Fruit fly (Drosophila melanogaster) whole organism, embryonic: ENCODE measurements around the gene Gad1.
A peak's percentile ranks its signal among the peaks of the same experiment; 100 is the strongest.

Experiments used
- Awh ChIP-seq: fragments of 200-800 bp; sonication (Bioruptor generic); IDR thresholded peaks from 2 replicates; pipeline ENCODE4, ENCODE4 v1.3.6; 2022; ENCODE audit warnings: missing biosample characterization, missing genetic modification characterization
- Blimp-1 ChIP-seq: fragments of 200-800 bp; sonication (Bioruptor generic); optimal IDR thresholded peaks from 3 replicates; lab custom pipeline; 2018; ENCODE audit warnings: missing biosample characterization, missing genetic modification characterization, mild to moderate bottlenecking, moderate library complexity, missing genetic modification reagents
- CG10267 ChIP-seq: fragments of 200-800 bp; sonication (Bioruptor generic); optimal IDR thresholded peaks from 2 replicates; lab custom pipeline; 2018; ENCODE audit warnings: missing biosample characterization, mild to moderate bottlenecking, missing genetic modification characterization, moderate library complexity
- CG10431 ChIP-seq: fragments of 200-800 bp; sonication (Bioruptor generic); optimal IDR thresholded peaks from 3 replicates; lab custom pipeline; 2018; ENCODE audit warnings: missing biosample characterization, mild to moderate bottlenecking, missing genetic modification characterization
- CG10543 ChIP-seq: fragments of 200-800 bp; sonication (Bioruptor generic); optimal IDR thresholded peaks from 3 replicates; lab custom pipeline; 2017; ENCODE audit warnings: missing biosample characterization, mild to moderate bottlenecking, missing genetic modification characterization, moderate library complexity
- CG10565 ChIP-seq: fragments of 200-800 bp; sonication (Bioruptor generic); optimal IDR thresholded peaks from 3 replicates; lab custom pipeline; 2016; ENCODE audit warnings: missing biosample characterization, mild to moderate bottlenecking, missing genetic modification characterization
- CG11560 ChIP-seq: fragments of 200-800 bp; sonication (Bioruptor generic); IDR thresholded peaks from 3 replicates; pipeline ENCODE4 v1.3.6; 2022; ENCODE audit warnings: missing biosample characterization, missing genetic modification characterization
- CG13123 ChIP-seq: fragments of 200-800 bp; sonication (Bioruptor generic); optimal IDR thresholded peaks from 2 replicates; lab custom pipeline; 2016; ENCODE audit warnings: missing biosample characterization, missing genetic modification characterization
- CG13775 ChIP-seq: fragments of 200-800 bp; sonication (Bioruptor generic); optimal IDR thresholded peaks from 3 replicates; lab custom pipeline; 2017; ENCODE audit warnings: missing biosample characterization, mild to moderate bottlenecking, missing genetic modification characterization
- CG16779 ChIP-seq: fragments of 200-800 bp; sonication (Bioruptor generic); IDR thresholded peaks from 2 replicates; pipeline ENCODE4 v1.3.6; 2022; ENCODE audit warnings: missing biosample characterization, missing genetic modification characterization
- CG16815 ChIP-seq: fragments of 200-800 bp; sonication (Bioruptor generic); optimal IDR thresholded peaks from 3 replicates; lab custom pipeline; 2017; ENCODE audit warnings: missing biosample characterization, mild to moderate bottlenecking, missing genetic modification characterization
- CG2129 ChIP-seq: fragments of 200-800 bp; sonication (Bioruptor generic); IDR thresholded peaks from 2 replicates; pipeline ENCODE4 v1.3.6; 2022; ENCODE audit warnings: missing biosample characterization, missing genetic modification characterization; ENCODE audit not compliant: partially characterized antibody
- CG30020 ChIP-seq: fragments of 200-800 bp; optimal IDR thresholded peaks from 2 replicates; lab custom pipeline; 2019; ENCODE audit warnings: missing biosample characterization, mild to moderate bottlenecking, missing genetic modification characterization, moderate library complexity
- CG4328 ChIP-seq: fragments of 200-800 bp; sonication (Bioruptor generic); optimal IDR thresholded peaks from 3 replicates; lab custom pipeline; 2017; ENCODE audit warnings: missing biosample characterization, missing genetic modification reagents, missing genetic modification characterization
- CG4404 ChIP-seq: fragments of 200-800 bp; sonication (Bioruptor generic); IDR thresholded peaks from 2 replicates; pipeline ENCODE4 v1.3.6; 2022; ENCODE audit warnings: missing biosample characterization, missing genetic modification characterization
- CG7556 ChIP-seq: fragments of 200-800 bp; sonication (Bioruptor generic); optimal IDR thresholded peaks from 2 replicates; lab custom pipeline; 2017; ENCODE audit warnings: missing biosample characterization, mild to moderate bottlenecking, missing genetic modification characterization
- CG7745 ChIP-seq: fragments of 200-800 bp; sonication (Bioruptor generic); optimal IDR thresholded peaks from 2 replicates; lab custom pipeline; 2018; ENCODE audit warnings: missing biosample characterization, mild to moderate bottlenecking, missing genetic modification characterization, moderate library complexity
- D ChIP-seq, 2 experiments: fragments of 200-800 bp in 1 of 2; fragments of >200 bp in 1 of 2; sonication (Bioruptor generic) in 1 of 2; optimal IDR thresholded peaks; 2 replicates in 1 of 2; 3 replicates in 1 of 2; lab custom pipeline; 2017; ENCODE audit warnings: mild to moderate bottlenecking in 1 of 2, missing biosample characterization in 1 of 2, missing genetic modification characterization in 1 of 2, missing genetic modification reagents in 1 of 2
- Dfd ChIP-seq, 2 experiments: fragments of >200 bp; optimal IDR thresholded peaks; 2 replicates each; lab custom pipeline; 2017; ENCODE audit warnings: missing biosample characterization in 2 of 2, missing genetic modification characterization in 2 of 2
- Dp ChIP-seq: fragments of 200-800 bp; sonication (Bioruptor generic); optimal IDR thresholded peaks from 2 replicates; lab custom pipeline; 2018; ENCODE audit warnings: missing biosample characterization, mild to moderate bottlenecking, missing genetic modification characterization, moderate library complexity
- E2f1 ChIP-seq: fragments of 200-800 bp; sonication (Bioruptor generic); IDR thresholded peaks from 2 replicates; pipeline ENCODE4 v1.3.6; 2022; ENCODE audit warnings: missing biosample characterization, missing genetic modification characterization
- Mes4 ChIP-seq: fragments of 200-800 bp; sonication (Bioruptor generic); optimal IDR thresholded peaks from 2 replicates; lab custom pipeline; 2016; ENCODE audit warnings: missing biosample characterization, missing genetic modification characterization
- Nf-YA ChIP-seq: fragments of 200-800 bp; sonication (Bioruptor generic); IDR thresholded peaks from 2 replicates; pipeline ENCODE4 v1.3.6; 2022; ENCODE audit warnings: missing biosample characterization, missing genetic modification characterization
- Oaz ChIP-seq: fragments of 200-800 bp; sonication (Bioruptor generic); IDR thresholded peaks from 2 replicates; pipeline ENCODE4 v1.3.6; 2022; ENCODE audit warnings: missing biosample characterization, missing genetic modification characterization
- Opbp ChIP-seq: fragments of 200-800 bp; sonication (Bioruptor generic); IDR thresholded peaks from 3 replicates; pipeline ENCODE4 v1.3.6; 2022; ENCODE audit warnings: missing biosample characterization, missing genetic modification characterization; ENCODE audit not compliant: partially characterized antibody
- Rfx ChIP-seq: fragments of 200-800 bp; sonication (Bioruptor generic); IDR thresholded peaks from 2 replicates; pipeline ENCODE4 v1.3.6; 2022; ENCODE audit warnings: missing biosample characterization, missing genetic modification characterization
- Side ChIP-seq: fragments of 200-800 bp; sonication (Bioruptor generic); optimal IDR thresholded peaks from 2 replicates; lab custom pipeline; 2016; ENCODE audit warnings: missing biosample characterization, missing genetic modification characterization
- Sox102F ChIP-seq: fragments of 200-800 bp; sonication (Bioruptor generic); optimal IDR thresholded peaks from 2 replicates; lab custom pipeline; 2018; ENCODE audit warnings: missing biosample characterization, mild to moderate bottlenecking, missing genetic modification characterization, moderate library complexity
- Xrp1 ChIP-seq: fragments of 200-800 bp; sonication (Bioruptor generic); IDR thresholded peaks from 2 replicates; pipeline ENCODE4 v1.3.6; 2022; ENCODE audit warnings: missing biosample characterization, missing genetic modification characterization
- ac ChIP-seq: fragments of 200-800 bp; sonication (Bioruptor generic); optimal IDR thresholded peaks from 3 replicates; lab custom pipeline; 2017; ENCODE audit warnings: missing biosample characterization, mild to moderate bottlenecking, missing genetic modification characterization
- al ChIP-seq: fragments of 200-800 bp; sonication (Bioruptor generic); IDR thresholded peaks from 2 replicates; pipeline ENCODE4 v1.3.6; 2022; ENCODE audit warnings: missing biosample characterization, missing genetic modification characterization
- ash1 ChIP-seq: fragments of 200-800 bp; sonication (Bioruptor generic); optimal IDR thresholded peaks from 2 replicates; lab custom pipeline; 2018; ENCODE audit warnings: missing biosample characterization, mild to moderate bottlenecking, missing genetic modification characterization
- bowl ChIP-seq: fragments of 200-800 bp; sonication (Bioruptor generic); IDR thresholded peaks from 2 replicates; pipeline ENCODE4 v1.3.6; 2022; ENCODE audit warnings: missing biosample characterization, missing genetic modification characterization
- chif ChIP-seq, 2 experiments: fragments of 200-800 bp; sonication (Bioruptor generic); optimal IDR thresholded peaks; 3 replicates each; lab custom pipeline; 2016; ENCODE audit warnings: missing biosample characterization in 2 of 2, missing genetic modification characterization in 2 of 2
- chm ChIP-seq: fragments of 200-800 bp; sonication (Bioruptor generic); IDR thresholded peaks from 2 replicates; pipeline ENCODE4 v1.3.6; 2022; ENCODE audit warnings: missing biosample characterization, missing genetic modification characterization
- chn ChIP-seq: fragments of 200-800 bp; sonication (Bioruptor generic); optimal IDR thresholded peaks from 2 replicates; lab custom pipeline; 2016; ENCODE audit warnings: missing biosample characterization, missing genetic modification characterization
- danr ChIP-seq: fragments of 200-800 bp; sonication (Bioruptor generic); IDR thresholded peaks from 2 replicates; pipeline ENCODE4 v1.3.6; 2022; ENCODE audit warnings: missing biosample characterization, missing genetic modification characterization
- dpn ChIP-seq, 2 experiments: fragments of 200-800 bp; sonication (Bioruptor generic); optimal IDR thresholded peaks; 3 replicates each; lab custom pipeline; 2016; ENCODE audit warnings: missing biosample characterization in 2 of 2, missing genetic modification characterization in 2 of 2
- eyg ChIP-seq: fragments of 200-800 bp; sonication (Bioruptor generic); optimal IDR thresholded peaks from 3 replicates; lab custom pipeline; 2016; ENCODE audit warnings: missing biosample characterization, missing genetic modification characterization
- fd3F ChIP-seq: fragments of 200-800 bp; sonication (Bioruptor generic); optimal IDR thresholded peaks from 2 replicates; lab custom pipeline; 2018; ENCODE audit warnings: missing biosample characterization, mild to moderate bottlenecking, missing genetic modification characterization, moderate library complexity
- gfzf ChIP-seq: fragments of 200-800 bp; sonication (Bioruptor generic); optimal IDR thresholded peaks from 2 replicates; lab custom pipeline; 2016; ENCODE audit warnings: missing biosample characterization, mild to moderate bottlenecking, missing genetic modification characterization, moderate library complexity
- gsb ChIP-seq: fragments of 200-800 bp; sonication (Bioruptor generic); IDR thresholded peaks from 2 replicates; pipeline ENCODE4 v1.3.6; 2022; ENCODE audit warnings: missing biosample characterization, missing genetic modification characterization
- mld ChIP-seq: fragments of 200-800 bp; sonication (Bioruptor generic); IDR thresholded peaks from 3 replicates; pipeline ENCODE4 v1.3.6; 2022; ENCODE audit warnings: missing biosample characterization, missing genetic modification characterization; ENCODE audit not compliant: partially characterized antibody
- pho ChIP-seq: fragments of 200-800 bp; sonication (Bioruptor generic); optimal IDR thresholded peaks from 2 replicates; lab custom pipeline; 2016; ENCODE audit warnings: missing biosample characterization, missing genetic modification characterization
- psq ChIP-seq: fragments of 200-800 bp; sonication (Bioruptor generic); optimal IDR thresholded peaks from 2 replicates; lab custom pipeline; 2017; ENCODE audit warnings: missing biosample characterization, missing genetic modification characterization
- pum ChIP-seq: fragments of 200-800 bp; sonication (Bioruptor generic); optimal IDR thresholded peaks from 2 replicates; lab custom pipeline; 2016; ENCODE audit warnings: missing biosample characterization, missing genetic modification characterization
- ranshi ChIP-seq: fragments of 200-800 bp; sonication (Bioruptor generic); IDR thresholded peaks from 2 replicates; pipeline ENCODE4 v1.3.6; 2022; ENCODE audit warnings: missing biosample characterization, missing genetic modification characterization
- vfl ChIP-seq: fragments of 200-800 bp; sonication (Bioruptor generic); optimal IDR thresholded peaks from 2 replicates; lab custom pipeline; 2016; ENCODE audit warnings: missing biosample characterization, missing genetic modification characterization
- wek ChIP-seq: fragments of 200-800 bp; sonication (Bioruptor generic); optimal IDR thresholded peaks from 3 replicates; lab custom pipeline; 2018; ENCODE audit warnings: missing biosample characterization, mild to moderate bottlenecking, missing genetic modification characterization, moderate library complexity

The Gad1 gene

DNA sequence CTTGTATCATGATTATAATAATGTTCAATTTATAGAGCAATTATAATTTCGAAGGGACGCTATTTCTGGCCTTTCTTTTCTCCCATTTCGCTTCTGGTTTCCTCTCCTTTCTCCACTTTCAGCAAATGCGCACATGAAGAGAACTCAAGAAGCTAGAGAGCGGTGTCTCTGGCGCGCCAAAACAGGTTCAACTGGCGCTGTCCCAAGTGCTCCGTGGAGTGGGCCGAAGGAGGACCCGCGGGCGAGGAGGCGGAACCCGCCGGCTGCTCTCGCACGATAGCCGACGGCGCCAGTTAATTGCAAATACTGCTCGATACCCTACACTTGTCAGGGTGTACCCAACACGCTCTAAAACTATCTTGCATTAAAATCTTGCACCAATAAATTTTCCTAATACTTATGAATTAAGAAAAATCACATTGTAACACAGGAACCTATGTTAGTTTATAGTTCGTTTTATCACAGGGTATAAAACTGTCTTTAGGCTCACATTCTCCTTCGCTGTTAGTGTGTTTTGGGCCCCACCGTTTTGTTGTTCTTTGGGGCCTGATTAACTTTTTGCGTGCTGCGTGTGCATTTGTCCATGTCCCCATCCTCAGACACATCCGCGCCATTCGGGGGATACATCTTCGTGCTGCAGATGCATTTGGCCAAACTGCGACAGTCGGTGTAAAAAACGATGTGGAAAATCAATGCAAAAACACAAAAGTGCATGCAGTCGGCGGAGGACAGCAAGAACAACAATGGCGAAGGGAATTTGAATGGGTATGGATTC lies 18.1 kb downstream of the Gad1 start (continued):
- TF ChIP-seq chm (GFP tag; lab: Robert Waterston, UW): no peak
- peak; percentile 69 for TF ChIP-seq CG13123 (GFP tag; lab: Kevin White, UChicago)
- TF ChIP-seq chif (GFP tag; optimal IDR thresholded peaks at IDR 0.05; lab: Kevin White, UChicago): peak; percentile 90 to 91
- TF ChIP-seq Blimp-1: peak; percentile 76
- TF ChIP-seq Oaz (GFP tag; lab: Robert Waterston, UW): peak; percentile 90
- no peak for TF ChIP-seq Dp (GFP tag; lab: Kevin White, UChicago)
- peak; percentile 22 for TF ChIP-seq wek (GFP tag; lab: Kevin White, UChicago)
- TF ChIP-seq Xrp1: peak; percentile 90
- TF ChIP-seq chn (GFP tag; lab: Kevin White, UChicago): peak; percentile 90
- TF ChIP-seq CG10565 (GFP tag; lab: Kevin White, UChicago): peak; percentile 46
- TF ChIP-seq Mes4 (GFP tag; lab: Kevin White, UChicago): peak; percentile 79
- TF ChIP-seq CG10267 (tag; lab: Kevin White, UChicago): peak; percentile 45
- peak; percentile 70 for TF ChIP-seq CG13775 (GFP tag; lab: Kevin White, UChicago)
- peak; percentile 73 for TF ChIP-seq eyg
- no peak for TF ChIP-seq CG4328 (GFP tag; lab: Kevin White, UChicago)
- peak; percentile 82 for TF ChIP-seq CG11560
- peak; percentile 87 for TF ChIP-seq E2f1
- peak; percentile 96 for TF ChIP-seq Rfx (GFP tag; lab: Robert Waterston, UW)
- peak; percentile 69 for TF ChIP-seq Side (GFP tag; lab: Kevin White, UChicago)
- peak; percentile 81 for TF ChIP-seq CG16815 (GFP tag; lab: Kevin White, UChicago)
- peak; percentile 90 for TF ChIP-seq fd3F (GFP tag; lab: Kevin White, UChicago)
- TF ChIP-seq ac (GFP tag; lab: Kevin White, UChicago): peak; percentile 4
- TF ChIP-seq D (optimal IDR thresholded peaks at IDR 0.05; lab: Kevin White, UChicago): no peak
- peak; percentile 59 for TF ChIP-seq D (GFP tag; optimal IDR thresholded peaks at IDR 0.05; lab: Kevin White, UChicago)
- no peak for TF ChIP-seq Dfd (GFP tag; optimal IDR thresholded peaks at IDR 0.05; lab: Kevin White, UChicago)
- TF ChIP-seq dpn (GFP tag; optimal IDR thresholded peaks at IDR 0.05; lab: Kevin White, UChicago): peak; percentile 83 to 89
- peak; percentile 85 for TF ChIP-seq pho (GFP tag; lab: Kevin White, UChicago)
- peak; percentile 92 for TF ChIP-seq ranshi (GFP tag; lab: Robert Waterston, UW)
- peak; percentile 90 for TF ChIP-seq Awh (GFP tag; lab: Robert Waterston, UW)
- no peak for TF ChIP-seq mld (GFP tag; lab: Robert Waterston, UW)
- peak; percentile 87 for TF ChIP-seq CG7556
- TF ChIP-seq psq (GFP tag; lab: Kevin White, UChicago): peak; percentile 41
- TF ChIP-seq gsb (GFP tag; lab: Robert Waterston, UW): peak; percentile 87
- peak; percentile 49 for TF ChIP-seq CG10543 (GFP tag; lab: Kevin White, UChicago)
- TF ChIP-seq ash1 (GFP tag; lab: Kevin White, UChicago): no peak
- TF ChIP-seq Nf-YA: peak; percentile 91
- peak; percentile 22 for TF ChIP-seq CG10431 (GFP tag; lab: Kevin White, UChicago)
- TF ChIP-seq CG4404 (GFP tag; lab: Robert Waterston, UW): peak; percentile 75
- no peak for TF ChIP-seq CG2129 (GFP tag; lab: Robert Waterston, UW)
- TF ChIP-seq CG7745 (tag; lab: Kevin White, UChicago): no peak
- peak; percentile 58 for TF ChIP-seq vfl (GFP tag; lab: Kevin White, UChicago)
- TF ChIP-seq gfzf (GFP tag; lab: Kevin White, UChicago): no peak
- peak; percentile 71 for TF ChIP-seq CG16779 (GFP tag; lab: Robert Waterston, UW)
- TF ChIP-seq al (GFP tag; lab: Robert Waterston, UW): peak; percentile 91
- peak; percentile 89 for TF ChIP-seq danr (GFP tag; lab: Robert Waterston, UW)
- TF ChIP-seq pum: peak; percentile 78
- TF ChIP-seq bowl (GFP tag; lab: Robert Waterston, UW): peak; percentile 81
- peak; percentile 94 for TF ChIP-seq Sox102F (GFP tag; lab: Kevin White, UChicago)
- TF ChIP-seq Opbp (GFP tag; lab: Robert Waterston, UW): no peak
- no peak for TF ChIP-seq CG30020 (tag; lab: Kevin White, UChicago)
